Worm (Caenorhabditis elegans) whole organism, L3 larva: ENCODE results near the gene ZC196.8.
"Not testable (repeated sequence)": the region's sequence is repeated elsewhere in the genome, so short reads cannot be mapped to it uniquely, and the experiment has no call there.

Experiments
- aly-2 ChIP-seq: fragments of 150-350 bp; optimal IDR thresholded peaks from 2 replicates; lab custom pipeline; 2014; ENCODE audit warnings: missing biosample characterization, missing genetic modification characterization
- ama-1 ChIP-seq: fragments of 150-350 bp; optimal IDR thresholded peaks from 2 replicates; lab custom pipeline; 2018
- egl-27 ChIP-seq: sonication (generic microtip); optimal IDR thresholded peaks from 4 replicates; lab custom pipeline; 2017; ENCODE audit warnings: missing biosample characterization, missing genetic modification reagents, missing genetic modification characterization
- nfya-1 ChIP-seq: sonication (generic microtip); optimal IDR thresholded peaks from 2 replicates; lab custom pipeline; 2017; ENCODE audit warnings: missing genetic modification characterization, mild to moderate bottlenecking, missing compliant biosample characterization, antibody characterized with exemption, moderate library complexity; ENCODE audit not compliant: insufficient read depth
- nhr-237 ChIP-seq: fragments of 150-350 bp; optimal IDR thresholded peaks from 2 replicates; lab custom pipeline; 2014; ENCODE audit warnings: missing biosample characterization, missing genetic modification characterization
- snpc-4 ChIP-seq: fragments of 150-350 bp; optimal IDR thresholded peaks from 2 replicates; lab custom pipeline; 2014; ENCODE audit warnings: missing biosample characterization, missing genetic modification characterization

- TF ChIP-seq egl-27; aly-2 (tag; lab: Kevin White, UChicago); ama-1 (lab: Kevin White, UChicago); nfya-1; nhr-237 (tag; lab: Kevin White, UChicago); snpc-4 (tag; lab: Kevin White, UChicago): not testable (repeated sequence)
Observed at ce11 chrV:8726228-8726627, 4.2 kb upstream of the ZC196.8 start, which contains the start of gene droe-8.
